Fruit fly (Drosophila melanogaster) whole organism, adult: Measurements from ENCODE around the gene spirit.

Source experiments
- CG11617 ChIP-seq: fragments of 200-800 bp; sonication (Bioruptor generic); optimal IDR thresholded peaks from 2 replicates; lab custom pipeline; 2017; ENCODE audit warnings: mild to moderate bottlenecking, missing biosample characterization, missing genetic modification reagents, missing genetic modification characterization
- CG12768 ChIP-seq: fragments of 200-800 bp; sonication (Bioruptor generic); optimal IDR thresholded peaks from 2 replicates; lab custom pipeline; 2017; ENCODE audit warnings: missing biosample characterization, missing genetic modification characterization, mild to moderate bottlenecking, moderate library complexity, missing genetic modification reagents
- CG14711 ChIP-seq: fragments of 200-800 bp; sonication (Bioruptor generic); optimal IDR thresholded peaks from 2 replicates; lab custom pipeline; 2018; ENCODE audit warnings: missing biosample characterization, mild to moderate bottlenecking, missing genetic modification characterization, moderate library complexity
- CG1620 ChIP-seq: fragments of 200-800 bp; sonication (Bioruptor generic); optimal IDR thresholded peaks from 2 replicates; lab custom pipeline; 2016; ENCODE audit warnings: missing biosample characterization, missing genetic modification characterization
- CG33017 ChIP-seq: fragments of 200-800 bp; sonication (Bioruptor generic); optimal IDR thresholded peaks from 2 replicates; lab custom pipeline; 2018; ENCODE audit warnings: missing biosample characterization, mild to moderate bottlenecking, missing genetic modification characterization, moderate library complexity
- CG5204 ChIP-seq: fragments of 200-800 bp; sonication (Bioruptor generic); optimal IDR thresholded peaks from 2 replicates; lab custom pipeline; 2016; ENCODE audit warnings: missing biosample characterization, missing genetic modification characterization
- CG7045 ChIP-seq: fragments of 200-800 bp; sonication (Bioruptor generic); optimal IDR thresholded peaks from 2 replicates; lab custom pipeline; 2017; ENCODE audit warnings: missing biosample characterization, mild to moderate bottlenecking, missing genetic modification characterization
- CG7101 ChIP-seq: fragments of 200-800 bp; sonication (Bioruptor generic); optimal IDR thresholded peaks from 2 replicates; lab custom pipeline; 2018; ENCODE audit warnings: missing biosample characterization, mild to moderate bottlenecking, missing genetic modification characterization, moderate library complexity
- Clk ChIP-seq: fragments of 200-800 bp; sonication (Bioruptor generic); optimal IDR thresholded peaks from 2 replicates; lab custom pipeline; 2017; ENCODE audit warnings: missing biosample characterization, missing genetic modification characterization
- Crg-1 ChIP-seq: fragments of 200-800 bp; sonication (Bioruptor generic); optimal IDR thresholded peaks from 2 replicates; lab custom pipeline; 2016; ENCODE audit warnings: missing biosample characterization, missing genetic modification characterization
- Hr96 ChIP-seq: fragments of 200-800 bp; sonication (Bioruptor generic); optimal IDR thresholded peaks from 2 replicates; lab custom pipeline; 2016; ENCODE audit warnings: missing biosample characterization, missing genetic modification characterization
- Mnt ChIP-seq: fragments of 200-800 bp; sonication (Bioruptor generic); optimal IDR thresholded peaks from 2 replicates; lab custom pipeline; 2016; ENCODE audit warnings: missing biosample characterization, mild to moderate bottlenecking, missing genetic modification characterization
- bab1 ChIP-seq: fragments of 200-800 bp; sonication (Bioruptor generic); optimal IDR thresholded peaks from 3 replicates; lab custom pipeline; 2019; ENCODE audit warnings: missing biosample characterization, mild to moderate bottlenecking, missing genetic modification characterization, moderate library complexity
- cic ChIP-seq: fragments of 200-800 bp; sonication (Bioruptor generic); optimal IDR thresholded peaks from 2 replicates; lab custom pipeline; 2017; ENCODE audit warnings: missing biosample characterization, mild to moderate bottlenecking, missing genetic modification characterization, moderate library complexity
- cnc ChIP-seq, 2 experiments: fragments of >200 bp; optimal IDR thresholded peaks; 2 replicates each; lab custom pipeline; 2017
- kay ChIP-seq: fragments of 200-800 bp; sonication (Bioruptor generic); peaks from one replicate; lab custom pipeline; 2016; ENCODE audit warnings: missing biosample characterization, missing genetic modification characterization, borderline replicate concordance
- ovo ChIP-seq: fragments of 200-800 bp; sonication (Bioruptor generic); optimal IDR thresholded peaks from 2 replicates; lab custom pipeline; 2016; ENCODE audit warnings: missing biosample characterization, missing genetic modification characterization
- pad ChIP-seq: fragments of 200-800 bp; sonication (Bioruptor generic); optimal IDR thresholded peaks from 3 replicates; lab custom pipeline; 2017; ENCODE audit warnings: missing biosample characterization, missing genetic modification characterization, mild to moderate bottlenecking, moderate library complexity, missing genetic modification reagents
- tj ChIP-seq: fragments of 200-800 bp; sonication (Bioruptor generic); optimal IDR thresholded peaks from 3 replicates; lab custom pipeline; 2017; ENCODE audit warnings: missing biosample characterization, mild to moderate bottlenecking, missing genetic modification characterization, moderate library complexity
- toe ChIP-seq: fragments of 200-800 bp; sonication (Bioruptor generic); optimal IDR thresholded peaks from 2 replicates; lab custom pipeline; 2016; ENCODE audit warnings: missing biosample characterization, missing genetic modification characterization

Gene spirit

DNA sequence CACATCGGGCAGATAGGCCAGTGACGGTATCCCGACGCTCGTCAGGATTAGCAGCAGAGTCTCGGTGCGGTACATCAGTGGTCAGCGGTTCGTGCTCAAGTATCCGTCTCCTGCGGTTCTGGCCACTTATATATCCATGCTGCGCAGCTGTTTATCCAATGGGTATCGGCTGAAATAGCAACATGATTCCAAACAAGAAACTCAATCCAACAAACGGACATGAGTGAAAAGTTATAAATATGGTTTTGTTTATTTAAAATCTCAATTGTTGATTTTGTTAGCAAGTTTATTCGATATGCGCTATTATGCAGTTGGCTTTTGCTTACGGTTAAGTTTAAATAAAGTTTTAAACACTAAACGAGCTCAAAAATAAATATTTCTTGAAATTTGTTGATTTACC, 2.5 kb downstream of the spirit start, which contains the start of gene CG12111:
Gene CG12111, minus strand, starts transcription at position 101 of the 400 bp plus-strand sequence.
- TF ChIP-seq CG14711 (tag; lab: Kevin White, UChicago) = no peak
- no peak for TF ChIP-seq Clk (GFP tag; lab: Kevin White, UChicago)
- no peak for TF ChIP-seq CG33017 (tag; lab: Kevin White, UChicago)
- TF ChIP-seq Mnt (GFP tag; lab: Kevin White, UChicago) = no peak
- no peak for TF ChIP-seq cnc (optimal IDR thresholded peaks at IDR 0.05; lab: Kevin White, UChicago)
- no peak for TF ChIP-seq toe (GFP tag; lab: Kevin White, UChicago)
- no peak for TF ChIP-seq Crg-1
- no peak for TF ChIP-seq pad
- TF ChIP-seq cic (GFP tag; lab: Kevin White, UChicago) = no peak
- no peak for TF ChIP-seq Hr96 (GFP tag; lab: Kevin White, UChicago)
- no peak for TF ChIP-seq CG1620 (GFP tag; lab: Kevin White, UChicago)
- TF ChIP-seq CG11617 = no peak
- no peak for TF ChIP-seq kay (GFP tag; lab: Kevin White, UChicago)
- TF ChIP-seq bab1 (GFP tag; lab: Kevin White, UChicago) = no peak
- no peak for TF ChIP-seq CG7101
- TF ChIP-seq CG5204 (GFP tag; lab: Kevin White, UChicago) = no peak
- TF ChIP-seq tj = no peak

DNA sequence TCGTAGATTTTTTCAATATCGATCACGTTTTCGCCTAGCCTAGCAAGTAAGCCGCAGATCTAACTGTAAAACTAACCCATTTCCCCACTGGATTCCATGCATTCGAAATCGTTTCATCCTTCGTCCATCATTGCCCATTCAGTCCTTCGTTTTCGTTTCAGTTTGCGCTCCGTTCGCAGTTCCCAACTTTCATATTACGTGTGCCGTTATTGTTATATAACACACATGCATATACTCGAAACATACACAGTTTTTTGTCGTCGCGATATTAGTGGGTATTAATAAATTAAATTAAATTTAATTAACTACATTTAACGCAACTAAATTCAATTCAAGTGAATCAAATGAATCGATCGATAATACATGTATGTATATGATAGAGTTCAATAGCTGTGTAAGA, 3.8 kb downstream of the spirit start:
- TF ChIP-seq Mnt (GFP tag; lab: Kevin White, UChicago) (no peak), kay (GFP tag; lab: Kevin White, UChicago) (no peak), Hr96 (GFP tag; lab: Kevin White, UChicago) (no peak), cnc (optimal IDR thresholded peaks at IDR 0.05; lab: Kevin White, UChicago) (no peak), Clk (GFP tag; lab: Kevin White, UChicago) (no peak), CG5204 (GFP tag; lab: Kevin White, UChicago) (no peak), bab1 (GFP tag; lab: Kevin White, UChicago) (no peak), Crg-1 (no peak), toe (GFP tag; lab: Kevin White, UChicago) (no peak)

DNA sequence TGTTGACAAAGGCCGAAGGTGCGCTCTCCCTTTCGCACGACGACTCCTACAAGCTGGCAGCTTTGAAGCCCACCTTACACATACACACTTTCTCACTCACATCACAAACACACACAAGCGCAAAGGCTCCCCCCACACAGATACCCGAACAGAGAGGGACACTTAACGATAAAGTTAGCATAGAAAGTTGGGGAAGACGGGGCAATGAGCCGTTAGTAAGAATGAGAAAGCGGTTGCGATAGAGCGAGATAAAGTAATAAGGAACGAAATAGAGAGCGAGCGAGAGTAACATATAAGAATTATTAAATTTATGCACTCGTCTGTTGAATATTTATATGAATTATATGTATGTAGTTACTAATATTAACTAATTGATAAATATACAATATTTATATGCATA, 4.4 kb downstream of the spirit start:
- TF ChIP-seq CG11617 = no peak
- TF ChIP-seq pad = peak; percentile 96
- peak; percentile 34 for TF ChIP-seq ovo (GFP tag; lab: Kevin White, UChicago)

DNA sequence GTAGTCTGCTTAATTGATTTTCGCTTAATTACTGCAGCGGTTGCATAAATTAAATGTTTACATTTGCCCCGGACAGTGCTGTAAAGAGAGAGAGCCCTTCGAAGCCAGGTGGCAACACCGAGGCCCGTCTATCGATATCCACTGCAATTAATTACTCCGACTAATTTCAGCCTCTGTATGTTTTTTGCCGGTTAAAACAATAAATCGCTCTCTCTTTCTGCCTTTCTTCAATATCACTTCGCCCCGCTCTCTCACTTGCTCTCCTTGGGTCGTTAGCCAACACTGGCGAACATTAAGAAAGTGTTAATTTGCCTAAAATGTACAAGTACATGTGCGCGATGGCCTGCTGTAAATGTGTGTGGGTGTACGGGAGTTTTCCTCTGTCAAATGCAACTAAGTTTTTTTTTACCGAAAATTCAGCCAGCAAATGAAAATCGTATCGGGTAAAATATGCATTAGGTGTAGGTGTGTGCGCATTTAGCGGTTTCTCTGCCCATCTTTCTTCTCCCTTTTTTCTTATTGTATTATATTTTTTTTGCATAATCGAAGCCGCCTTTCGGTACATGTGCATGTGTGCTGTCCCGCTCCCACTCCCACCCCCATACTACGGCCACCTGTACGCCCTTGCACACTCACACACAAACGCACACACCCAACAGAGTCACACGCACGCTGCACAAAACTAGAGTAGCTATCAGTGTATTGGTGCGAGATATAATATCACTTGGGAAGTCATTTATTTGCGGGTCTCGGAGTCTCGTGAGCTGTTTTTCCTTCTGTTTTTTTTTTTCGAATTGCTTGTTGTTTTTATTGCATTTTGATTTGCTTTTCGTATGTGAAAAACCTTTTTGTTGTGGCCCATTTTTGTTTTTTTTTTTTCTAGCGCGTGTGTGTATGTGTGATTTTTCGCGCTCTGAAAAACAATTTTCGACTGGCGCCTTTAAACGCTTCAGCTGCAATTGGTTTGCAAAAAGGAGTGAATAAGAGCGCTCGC, 11.7 kb downstream of the spirit start:
- peak; percentile 21 for TF ChIP-seq ovo (GFP tag; lab: Kevin White, UChicago)
- peak; percentile 57 for TF ChIP-seq CG14711 (tag; lab: Kevin White, UChicago)
- peak; percentile 74 for TF ChIP-seq CG7101
- peak; percentile 65 for TF ChIP-seq pad
- TF ChIP-seq cnc (optimal IDR thresholded peaks at IDR 0.05; lab: Kevin White, UChicago) = no peak
- peak; percentile 95 for TF ChIP-seq cic (GFP tag; lab: Kevin White, UChicago)
- peak; percentile 61 for TF ChIP-seq CG1620 (GFP tag; lab: Kevin White, UChicago)
- TF ChIP-seq tj = peak; percentile 94
- TF ChIP-seq CG12768 (GFP tag; lab: Kevin White, UChicago) = peak; percentile 59
- TF ChIP-seq Crg-1 = peak; percentile 87
- TF ChIP-seq CG5204 (GFP tag; lab: Kevin White, UChicago) = no peak
- peak; percentile 9 for TF ChIP-seq CG33017 (tag; lab: Kevin White, UChicago)
- peak; percentile 0 for TF ChIP-seq CG11617
- peak; percentile 99 for TF ChIP-seq Mnt (GFP tag; lab: Kevin White, UChicago)
- no peak for TF ChIP-seq Clk (GFP tag; lab: Kevin White, UChicago)
- TF ChIP-seq CG7045 (GFP tag; lab: Kevin White, UChicago) = no peak

DNA sequence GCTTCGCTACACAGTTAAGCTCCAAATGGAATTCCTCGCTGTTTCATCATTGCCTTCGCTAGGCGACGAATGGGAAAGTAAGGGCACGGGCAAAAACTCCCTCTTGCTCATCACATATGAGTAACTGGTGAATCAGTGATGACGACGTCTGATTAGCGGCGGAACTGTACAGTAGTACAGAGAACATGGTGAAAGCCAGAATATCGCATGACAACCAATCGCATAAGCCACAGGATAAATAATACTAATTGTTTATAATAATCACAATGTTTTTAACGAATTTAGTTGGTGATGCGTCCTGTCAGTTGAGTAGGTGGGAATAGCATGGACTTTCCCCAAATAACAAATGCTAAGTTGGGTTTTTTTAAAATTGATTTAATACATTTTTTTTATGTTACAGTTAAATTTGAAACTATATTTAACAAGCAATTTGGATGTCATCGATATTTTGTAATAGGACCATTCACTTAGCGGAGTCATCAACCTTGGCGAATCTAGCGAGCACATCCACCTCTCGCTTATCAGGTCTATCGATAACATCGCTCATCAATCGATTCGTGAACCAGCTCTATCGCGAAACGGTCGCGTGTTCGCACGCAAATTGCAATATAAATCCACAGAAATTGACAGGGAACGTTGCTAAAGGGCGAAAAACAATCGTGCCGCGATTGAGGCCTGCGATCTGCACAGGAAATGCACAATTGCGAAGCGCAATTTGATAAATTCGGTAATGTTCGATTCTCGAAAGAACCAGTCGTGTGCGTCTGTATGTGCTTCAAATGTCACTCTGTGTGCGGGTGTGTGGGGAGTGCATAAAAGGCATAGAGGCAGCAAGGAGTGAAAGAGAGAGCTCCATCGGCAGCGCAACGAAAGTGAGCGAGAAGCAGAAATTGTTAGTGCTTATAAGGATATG, 13.1 kb downstream of the spirit start, which contains the start of the genes CG12112 and Trf4-1:
Gene CG12112, minus strand, starts transcription at position 106 of the 913 bp plus-strand sequence.
Gene Trf4-1, plus strand, starts transcription at position 236 of the 913 bp plus-strand sequence.
- TF ChIP-seq CG7101 (peak; percentile 17), Mnt (GFP tag; lab: Kevin White, UChicago) (peak; percentile 86), toe (GFP tag; lab: Kevin White, UChicago) (peak; percentile 50), CG12768 (GFP tag; lab: Kevin White, UChicago) (no peak), CG14711 (tag; lab: Kevin White, UChicago) (peak; percentile 23), cnc (optimal IDR thresholded peaks at IDR 0.05; lab: Kevin White, UChicago) (no peak), CG1620 (GFP tag; lab: Kevin White, UChicago) (peak; percentile 72), CG5204 (GFP tag; lab: Kevin White, UChicago) (peak; percentile 47), bab1 (GFP tag; lab: Kevin White, UChicago) (peak; percentile 26), tj (no peak), cic (GFP tag; lab: Kevin White, UChicago) (no peak), Crg-1 (peak; percentile 10), CG33017 (tag; lab: Kevin White, UChicago) (no peak), ovo (GFP tag; lab: Kevin White, UChicago) (no peak), CG7045 (GFP tag; lab: Kevin White, UChicago) (no peak), Hr96 (GFP tag; lab: Kevin White, UChicago) (no peak), kay (GFP tag; lab: Kevin White, UChicago) (peak; percentile 94), Clk (GFP tag; lab: Kevin White, UChicago) (no peak), CG11617 (no peak), pad (no peak)
